Fruit fly (Drosophila melanogaster): Measurements from ENCODE around the gene Ir85a.

The Ir85a gene

DNA sequence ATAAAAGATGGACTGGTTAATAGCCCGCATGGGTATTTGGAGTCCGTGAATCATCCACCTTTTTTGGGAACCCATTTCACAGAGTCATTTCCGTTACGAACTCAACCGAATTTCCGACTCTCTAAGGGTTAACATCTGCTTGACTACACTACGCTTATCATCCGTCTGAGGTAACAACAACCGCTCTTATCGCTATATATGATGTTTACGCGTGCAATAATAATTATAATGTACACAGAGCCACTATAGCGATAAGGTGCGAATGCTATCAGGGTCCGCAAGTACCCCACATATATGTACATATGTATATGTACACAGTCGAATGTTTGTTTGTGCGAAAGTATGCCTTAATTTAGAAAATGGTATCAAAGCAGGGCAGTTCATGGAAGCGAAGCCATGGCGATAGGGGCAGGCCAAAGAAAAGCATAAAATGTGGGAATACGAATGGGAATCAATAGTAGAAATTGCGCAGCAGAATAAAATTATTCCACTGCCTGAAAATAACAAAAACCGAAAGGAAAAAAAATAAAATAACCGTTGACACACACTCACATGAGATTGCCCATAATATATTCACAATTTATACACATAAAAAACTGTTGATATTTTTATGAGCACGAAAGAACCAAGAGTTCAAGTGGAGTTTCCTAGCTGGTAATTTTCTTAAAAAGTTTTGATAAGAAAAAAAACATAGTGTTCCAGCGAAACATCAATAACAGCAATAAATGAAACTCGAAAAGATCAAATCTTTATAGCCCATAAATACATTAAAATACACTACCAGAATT lies 16.1 kb downstream of the Ir85a start (continued):
- TF ChIP-seq CG6175 (GFP tag; IDR thresholded peaks at IDR 0.05) (0 out of 3 replicates have a peak, but pooled peaks have one; percentile 7), ham (GFP tag; IDR thresholded peaks at IDR 0.05) (no peak), CG3726 (GFP tag; IDR thresholded peaks at IDR 0.05) (peak; percentile 31; the same call in 1 of the 3 replicates), repo (GFP tag; optimal IDR thresholded peaks at IDR 0.05) (peak; percentile 65), CG3838 (GFP tag; optimal IDR thresholded peaks at IDR 0.05) (peak; percentile 81), slou (GFP tag; optimal IDR thresholded peaks at IDR 0.05) (peak; percentile 33), her (GFP tag; optimal IDR thresholded peaks at IDR 0.05) (peak; percentile 78), CG4360 (GFP tag; IDR thresholded peaks at IDR 0.05) (peak; percentile 72), oc (tag; optimal IDR thresholded peaks at IDR 0.05) (peak; percentile 87), CG34224 (GFP tag; IDR thresholded peaks at IDR 0.05; ENCODE audit: partially characterized antibody) (no peak), CG16815 (GFP tag; optimal IDR thresholded peaks at IDR 0.05) (no peak), bcd (GFP tag; optimal IDR thresholded peaks at IDR 0.05) (peak; percentile 64), ato (GFP tag; IDR thresholded peaks at IDR 0.05; ENCODE audit: partially characterized antibody) (no peak), CG11695 (GFP tag; IDR thresholded peaks at IDR 0.05) (peak; percentile 26; the same call in 1 of the 3 replicates), CG43689 (GFP tag; IDR thresholded peaks at IDR 0.05) (no peak), bigmax (GFP tag; optimal IDR thresholded peaks at IDR 0.05) (peak; percentile 79), CG3995 (GFP tag; optimal IDR thresholded peaks at IDR 0.05) (peak; percentile 29), CG32767 (GFP tag; IDR thresholded peaks at IDR 0.05) (peak; percentile 38; the same call in 1 of the 2 replicates), Poxn (GFP tag; IDR thresholded peaks at IDR 0.05) (no peak), CG13624 (GFP tag; optimal IDR thresholded peaks at IDR 0.05) (peak; percentile 97), crol (GFP tag; IDR thresholded peaks at IDR 0.05) (no peak; the same call in 1 of the 2 replicates), CG30020 (tag; optimal IDR thresholded peaks at IDR 0.05) (no peak), danr (GFP tag; IDR thresholded peaks at IDR 0.05) (peak; percentile 48; the same call in 1 of the 2 replicates), CG13287 (GFP tag; IDR thresholded peaks at IDR 0.05; ENCODE audit: partially characterized antibody) (no peak; the same call in 1 of the 2 replicates), CG34422 (GFP tag; IDR thresholded peaks at IDR 0.05) (peak; percentile 33; the same call in 1 of the 3 replicates), MESR4 (GFP tag; optimal IDR thresholded peaks at IDR 0.05) (peak; percentile 36), kni (GFP tag; optimal IDR thresholded peaks at IDR 0.05) (peak; percentile 99), schlank (tag; optimal IDR thresholded peaks at IDR 0.05) (peak; percentile 93), Xbp1 (GFP tag; optimal IDR thresholded peaks at IDR 0.05) (peak; percentile 23), CG10979 (tag; optimal IDR thresholded peaks at IDR 0.05) (peak; percentile 47), gfzf (GFP tag; optimal IDR thresholded peaks at IDR 0.05) (no peak), Asciz (GFP tag; optimal IDR thresholded peaks at IDR 0.05) (peak; percentile 94), mam (GFP tag; optimal IDR thresholded peaks at IDR 0.05) (peak; percentile 69), CG10209 (GFP tag; optimal IDR thresholded peaks at IDR 0.05) (peak; percentile 86), jing (GFP tag; optimal IDR thresholded peaks at IDR 0.05) (peak; percentile 15), CG6272 (GFP tag; IDR thresholded peaks at IDR 0.05) (no peak), sob (GFP tag; IDR thresholded peaks at IDR 0.05) (peak; percentile 83), CG31224 (GFP tag; IDR thresholded peaks at IDR 0.05) (peak; percentile 64), CG10565 (GFP tag; optimal IDR thresholded peaks at IDR 0.05) (no peak), Jarid2 (GFP tag; optimal IDR thresholded peaks at IDR 0.05) (peak; percentile 74), CG8924 (tag; optimal IDR thresholded peaks at IDR 0.05) (peak; percentile 67), dan (GFP tag; IDR thresholded peaks at IDR 0.05) (no peak), CG7357 (GFP tag; IDR thresholded peaks at IDR 0.05) (peak; percentile 53; the same call in 2 of the 3 replicates), Deaf1 (tag; optimal IDR thresholded peaks at IDR 0.05) (peak; percentile 3), CG31388 (GFP tag; optimal IDR thresholded peaks at IDR 0.05) (no peak), PHDP (tag; optimal IDR thresholded peaks at IDR 0.05) (peak; percentile 92), Ptx1 (GFP tag; IDR thresholded peaks at IDR 0.05) (peak; percentile 77), CG12299 (tag; optimal IDR thresholded peaks at IDR 0.05) (peak; percentile 93), vfl (GFP tag; optimal IDR thresholded peaks at IDR 0.05) (peak; percentile 73)

Measured in whole organism, embryonic.